Fruit fly (Drosophila melanogaster) whole organism, embryonic: Measurements from ENCODE around the gene CG4770.

Experiments
- Atf3 ChIP-seq: fragments of 200-800 bp; sonication (Bioruptor generic); optimal IDR thresholded peaks from 3 replicates; lab custom pipeline; 2016; ENCODE audit warnings: missing biosample characterization, missing genetic modification characterization
- CG10147 ChIP-seq: fragments of 200-800 bp; sonication (Bioruptor generic); optimal IDR thresholded peaks from 2 replicates; lab custom pipeline; 2019; ENCODE audit warnings: missing biosample characterization, mild to moderate bottlenecking, missing genetic modification characterization, moderate library complexity
- CG1024 ChIP-seq: fragments of 200-800 bp; sonication (Bioruptor generic); IDR thresholded peaks from 2 replicates; pipeline ENCODE4 v1.3.6; 2022; ENCODE audit warnings: missing biosample characterization, missing genetic modification characterization
- CG11560 ChIP-seq: fragments of 200-800 bp; sonication (Bioruptor generic); IDR thresholded peaks from 3 replicates; pipeline ENCODE4 v1.3.6; 2022; ENCODE audit warnings: missing biosample characterization, missing genetic modification characterization
- CG12299 ChIP-seq: fragments of 200-800 bp; sonication (Bioruptor generic); optimal IDR thresholded peaks from 2 replicates; lab custom pipeline; 2018; ENCODE audit warnings: missing biosample characterization, mild to moderate bottlenecking, missing genetic modification characterization
- CG13123 ChIP-seq: fragments of 200-800 bp; sonication (Bioruptor generic); optimal IDR thresholded peaks from 2 replicates; lab custom pipeline; 2016; ENCODE audit warnings: missing biosample characterization, missing genetic modification characterization
- CG17359 ChIP-seq: fragments of 200-800 bp; sonication (Bioruptor generic); optimal IDR thresholded peaks from 3 replicates; lab custom pipeline; 2018; ENCODE audit warnings: missing biosample characterization, mild to moderate bottlenecking, missing genetic modification characterization, moderate library complexity
- CG30403 ChIP-seq: fragments of 200-800 bp; sonication (Bioruptor generic); optimal IDR thresholded peaks from 3 replicates; lab custom pipeline; 2016; ENCODE audit warnings: missing biosample characterization, missing genetic modification characterization
- CG33213 ChIP-seq: fragments of 200-800 bp; sonication (Bioruptor generic); optimal IDR thresholded peaks from 3 replicates; lab custom pipeline; 2016; ENCODE audit warnings: missing biosample characterization, missing genetic modification characterization
- CG3726 ChIP-seq: fragments of 200-800 bp; sonication (Bioruptor generic); IDR thresholded peaks from 3 replicates; pipeline ENCODE4, ENCODE4 v1.3.6; 2022; ENCODE audit warnings: missing biosample characterization, missing genetic modification characterization
- CG4617 ChIP-seq: fragments of 200-800 bp; sonication (Bioruptor generic); optimal IDR thresholded peaks from 3 replicates; lab custom pipeline; 2016; ENCODE audit warnings: missing biosample characterization, missing genetic modification characterization, borderline replicate concordance
- CG4820 ChIP-seq: fragments of 200-800 bp; sonication (Bioruptor generic); optimal IDR thresholded peaks from 3 replicates; lab custom pipeline; 2016; ENCODE audit warnings: missing biosample characterization, missing genetic modification characterization
- CG6689 ChIP-seq: fragments of 200-800 bp; sonication (Bioruptor generic); IDR thresholded peaks from 2 replicates; pipeline ENCODE4 v1.3.6; 2022; ENCODE audit warnings: missing biosample characterization, missing genetic modification characterization
- CG7839 ChIP-seq: fragments of 200-800 bp; sonication (Bioruptor generic); optimal IDR thresholded peaks from 3 replicates; lab custom pipeline; 2018; ENCODE audit warnings: missing biosample characterization, mild to moderate bottlenecking, missing genetic modification characterization, moderate library complexity
- CG7928 ChIP-seq: fragments of 200-800 bp; sonication (Bioruptor generic); optimal IDR thresholded peaks from 2 replicates; lab custom pipeline; 2017; ENCODE audit warnings: missing biosample characterization, mild to moderate bottlenecking, missing genetic modification characterization
- CG7987 ChIP-seq: fragments of 200-800 bp; sonication (Bioruptor generic); optimal IDR thresholded peaks from 2 replicates; lab custom pipeline; 2018; ENCODE audit warnings: missing biosample characterization, mild to moderate bottlenecking, missing genetic modification characterization, moderate library complexity
- CG8290 ChIP-seq, 3 experiments: fragments of 200-800 bp; sonication (Bioruptor generic); optimal IDR thresholded peaks; 2 replicates each; lab custom pipeline; 2016 to 2019; ENCODE audit warnings: missing biosample characterization in 3 of 3, missing genetic modification characterization in 3 of 3, mild to moderate bottlenecking in 2 of 3, moderate library complexity in 1 of 3
- CG9215 ChIP-seq: fragments of 200-800 bp; sonication (Bioruptor generic); IDR thresholded peaks from 2 replicates; pipeline ENCODE4 v1.3.6; 2022; ENCODE audit warnings: missing biosample characterization, missing genetic modification characterization
- CG9727 ChIP-seq: fragments of 200-800 bp; sonication (Bioruptor generic); optimal IDR thresholded peaks from 3 replicates; lab custom pipeline; 2017; ENCODE audit warnings: missing biosample characterization, mild to moderate bottlenecking, missing genetic modification characterization
- D ChIP-seq, 2 experiments: fragments of 200-800 bp in 1 of 2; fragments of >200 bp in 1 of 2; sonication (Bioruptor generic) in 1 of 2; optimal IDR thresholded peaks; 2 replicates in 1 of 2; 3 replicates in 1 of 2; lab custom pipeline; 2017; ENCODE audit warnings: mild to moderate bottlenecking in 1 of 2, missing biosample characterization in 1 of 2, missing genetic modification characterization in 1 of 2, missing genetic modification reagents in 1 of 2
- Fer1 ChIP-seq: fragments of 200-800 bp; sonication (Bioruptor generic); optimal IDR thresholded peaks from 2 replicates; lab custom pipeline; 2017; ENCODE audit warnings: missing biosample characterization, mild to moderate bottlenecking, missing genetic modification characterization
- Mad ChIP-seq: fragments of 200-800 bp; sonication (Bioruptor generic); optimal IDR thresholded peaks from 2 replicates; lab custom pipeline; 2016; ENCODE audit warnings: missing biosample characterization, missing genetic modification characterization
- Max ChIP-seq: fragments of 200-800 bp; sonication (Bioruptor generic); optimal IDR thresholded peaks from 2 replicates; lab custom pipeline; 2016; ENCODE audit warnings: missing biosample characterization, mild to moderate bottlenecking, missing genetic modification characterization
- Mes4 ChIP-seq: fragments of 200-800 bp; sonication (Bioruptor generic); optimal IDR thresholded peaks from 2 replicates; lab custom pipeline; 2016; ENCODE audit warnings: missing biosample characterization, missing genetic modification characterization
- NFAT ChIP-seq: fragments of 200-800 bp; sonication (Bioruptor generic); IDR thresholded peaks from 2 replicates; pipeline ENCODE4 v1.3.6; 2022; ENCODE audit warnings: missing biosample characterization, missing genetic modification characterization
- NfI ChIP-seq: fragments of 200-800 bp; sonication (Bioruptor generic); optimal IDR thresholded peaks from 3 replicates; lab custom pipeline; 2018; ENCODE audit warnings: missing biosample characterization, mild to moderate bottlenecking, missing genetic modification characterization, moderate library complexity
- TFAM ChIP-seq: fragments of 200-800 bp; sonication (Bioruptor generic); optimal IDR thresholded peaks from 2 replicates; lab custom pipeline; 2017; ENCODE audit warnings: missing biosample characterization, missing genetic modification characterization, inconsistent platforms
- ac ChIP-seq: fragments of 200-800 bp; sonication (Bioruptor generic); optimal IDR thresholded peaks from 3 replicates; lab custom pipeline; 2017; ENCODE audit warnings: missing biosample characterization, mild to moderate bottlenecking, missing genetic modification characterization
- bbx ChIP-seq: fragments of 200-800 bp; sonication (Bioruptor generic); IDR thresholded peaks from 2 replicates; pipeline ENCODE4 v1.3.6; 2022; ENCODE audit warnings: missing biosample characterization, missing genetic modification characterization; ENCODE audit not compliant: partially characterized antibody
- cad ChIP-seq: fragments of >200 bp; optimal IDR thresholded peaks from 2 replicates; lab custom pipeline; 2017; ENCODE audit warnings: missing biosample characterization, missing genetic modification characterization
- caup ChIP-seq: fragments of 200-800 bp; sonication (Bioruptor generic); optimal IDR thresholded peaks from 3 replicates; lab custom pipeline; 2017; ENCODE audit warnings: missing biosample characterization, mild to moderate bottlenecking, missing genetic modification characterization, moderate library complexity; ENCODE audit not compliant: severe bottlenecking
- eve ChIP-seq, 2 experiments: fragments of >200 bp; optimal IDR thresholded peaks; 2 replicates each; lab custom pipeline; 2017; ENCODE audit warnings: missing biosample characterization in 2 of 2, missing genetic modification characterization in 2 of 2
- fd96Cb ChIP-seq: fragments of 200-800 bp; sonication (Bioruptor generic); optimal IDR thresholded peaks from 2 replicates; lab custom pipeline; 2018; ENCODE audit warnings: missing biosample characterization, mild to moderate bottlenecking, missing genetic modification characterization, moderate library complexity
- gfzf ChIP-seq: fragments of 200-800 bp; sonication (Bioruptor generic); optimal IDR thresholded peaks from 2 replicates; lab custom pipeline; 2016; ENCODE audit warnings: missing biosample characterization, mild to moderate bottlenecking, missing genetic modification characterization, moderate library complexity
- hth ChIP-seq: fragments of >200 bp; optimal IDR thresholded peaks from 2 replicates; lab custom pipeline; 2017; ENCODE audit warnings: inconsistent platforms
- kah ChIP-seq: fragments of 200-800 bp; sonication (Bioruptor generic); optimal IDR thresholded peaks from 2 replicates; lab custom pipeline; 2018; ENCODE audit warnings: missing biosample characterization, mild to moderate bottlenecking, missing genetic modification characterization
- mam ChIP-seq: fragments of 200-800 bp; sonication (Bioruptor generic); optimal IDR thresholded peaks from 3 replicates; lab custom pipeline; 2016; ENCODE audit warnings: missing biosample characterization, missing genetic modification characterization
- nerfin-1 ChIP-seq: fragments of 200-800 bp; sonication (Bioruptor generic); optimal IDR thresholded peaks from 3 replicates; lab custom pipeline; 2019; ENCODE audit warnings: missing biosample characterization, mild to moderate bottlenecking, missing genetic modification characterization, moderate library complexity
- nmo ChIP-seq: fragments of 200-800 bp; sonication (Bioruptor generic); optimal IDR thresholded peaks from 2 replicates; lab custom pipeline; 2018; ENCODE audit warnings: missing biosample characterization, mild to moderate bottlenecking, missing genetic modification characterization, moderate library complexity
- pho ChIP-seq: fragments of 200-800 bp; sonication (Bioruptor generic); optimal IDR thresholded peaks from 2 replicates; lab custom pipeline; 2016; ENCODE audit warnings: missing biosample characterization, missing genetic modification characterization
- prd ChIP-seq, 3 experiments: fragments of >200 bp in 2 of 3; fragments of 200-800 bp in 1 of 3; sonication (Bioruptor generic) in 1 of 3; optimal IDR thresholded peaks in 2 of 3; IDR thresholded peaks in 1 of 3; 2 replicates in 2 of 3; 3 replicates in 1 of 3; pipeline versions ENCODE4 v1.3.6 to Lab custom; 2017 to 2022; ENCODE audit warnings: missing biosample characterization in 1 of 3, missing genetic modification characterization in 1 of 3
- ranshi ChIP-seq: fragments of 200-800 bp; sonication (Bioruptor generic); IDR thresholded peaks from 2 replicates; pipeline ENCODE4 v1.3.6; 2022; ENCODE audit warnings: missing biosample characterization, missing genetic modification characterization
- sima ChIP-seq: fragments of 200-800 bp; sonication (Bioruptor generic); optimal IDR thresholded peaks from 2 replicates; lab custom pipeline; 2016; ENCODE audit warnings: missing biosample characterization, missing genetic modification characterization
- so ChIP-seq: fragments of 200-800 bp; sonication (Bioruptor generic); IDR thresholded peaks from 3 replicates; pipeline ENCODE4 v1.3.6; 2022; ENCODE audit warnings: missing biosample characterization, missing genetic modification characterization
- sob ChIP-seq: fragments of 200-800 bp; sonication (Bioruptor generic); IDR thresholded peaks from 2 replicates; pipeline ENCODE4 v1.3.6; 2022; ENCODE audit warnings: missing biosample characterization, missing genetic modification characterization
- sqz ChIP-seq: fragments of 200-800 bp; sonication (Bioruptor generic); optimal IDR thresholded peaks from 3 replicates; lab custom pipeline; 2018; ENCODE audit warnings: missing biosample characterization, mild to moderate bottlenecking, missing genetic modification characterization
- tin ChIP-seq: fragments of 200-800 bp; sonication (Bioruptor generic); optimal IDR thresholded peaks from 3 replicates; lab custom pipeline; 2016; ENCODE audit warnings: missing biosample characterization, missing genetic modification characterization
- unc-4 ChIP-seq: fragments of 200-800 bp; sonication (Bioruptor generic); IDR thresholded peaks from 2 replicates; pipeline ENCODE4 v1.3.6; 2022; ENCODE audit warnings: missing biosample characterization, missing genetic modification characterization; ENCODE audit not compliant: partially characterized antibody

Gene CG4770

DNA sequence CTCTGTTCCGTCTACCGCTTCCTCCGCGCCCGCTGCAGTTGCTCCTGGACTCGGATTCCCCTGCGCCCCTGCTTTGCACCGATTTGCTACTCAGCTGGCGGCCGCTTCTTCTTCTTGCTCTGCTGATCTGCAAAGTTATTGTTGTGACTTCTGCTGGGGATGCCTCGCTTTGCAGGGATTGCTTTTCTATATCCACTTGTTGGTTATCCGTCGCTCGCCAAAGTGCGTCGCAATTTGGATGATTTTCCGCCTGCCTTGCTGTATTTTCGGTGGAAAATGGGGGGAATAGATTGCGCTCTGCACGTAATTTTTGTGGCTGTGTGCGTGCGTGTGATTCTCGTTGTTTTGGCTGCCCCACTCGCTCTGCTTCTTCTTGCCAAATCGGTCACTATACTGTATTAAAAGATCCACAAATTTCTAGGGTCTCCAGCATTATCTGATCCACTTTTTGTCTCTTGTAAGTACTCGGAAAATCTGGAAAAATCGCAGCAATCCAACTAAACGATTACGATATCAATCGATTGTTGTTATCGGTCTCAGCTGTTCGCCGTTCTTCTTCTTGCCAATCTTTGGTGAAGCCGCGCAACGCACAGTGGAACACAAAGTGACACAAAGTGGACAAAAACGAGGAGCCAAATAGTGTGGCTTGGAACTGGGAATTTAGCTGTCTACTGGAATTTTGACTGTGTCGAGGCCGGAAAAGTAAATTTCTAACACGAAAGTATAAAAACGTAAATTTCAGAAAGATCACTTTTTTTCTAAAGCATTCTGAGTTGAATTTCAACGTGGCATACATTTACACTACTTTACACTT lies 15.2 kb upstream of the CG4770 start, which contains the start of gene ClpX (continued):
- TF ChIP-seq bbx (peak; percentile 77), Mes4 (no peak), CG13123 (GFP tag; lab: Kevin White, UChicago) (no peak), tin (GFP tag; lab: Kevin White, UChicago) (no peak), NfI (GFP tag; lab: Kevin White, UChicago) (peak; percentile 9), nmo (GFP tag; lab: Kevin White, UChicago) (peak; percentile 26), TFAM (GFP tag; lab: Kevin White, UChicago) (no peak), D (optimal IDR thresholded peaks at IDR 0.05; lab: Kevin White, UChicago) (no peak), D (GFP tag; optimal IDR thresholded peaks at IDR 0.05; lab: Kevin White, UChicago) (no peak), CG33213 (no peak), hth (lab: Kevin White, UChicago) (no peak), pho (GFP tag; lab: Kevin White, UChicago) (no peak), CG11560 (tag; lab: Robert Waterston, UW) (no peak; the same call in 2 of the 3 replicates), CG10147 (GFP tag; lab: Kevin White, UChicago) (peak; percentile 29), nerfin-1 (peak; percentile 37), CG7839 (tag; lab: Kevin White, UChicago) (peak; percentile 8), prd (optimal IDR thresholded peaks at IDR 0.05; lab: Kevin White, UChicago) (no peak), prd (GFP tag; IDR thresholded peaks at IDR 0.05; lab: Robert Waterston, UW) (no peak), CG8290 (GFP tag; optimal IDR thresholded peaks at IDR 0.05; lab: Kevin White, UChicago) (no peak), CG8290 (tag; optimal IDR thresholded peaks at IDR 0.05; lab: Kevin White, UChicago) (peak in 1 of 2 experiments; percentile 50), CG4617 (GFP tag; lab: Kevin White, UChicago) (peak; percentile 58), CG1024 (no peak), CG7928 (no peak), Fer1 (peak; percentile 27), Atf3 (GFP tag; lab: Kevin White, UChicago) (no peak), CG9727 (no peak), sqz (GFP tag; lab: Kevin White, UChicago) (no peak), CG4820 (GFP tag; lab: Kevin White, UChicago) (no peak), CG3726 (GFP tag; lab: Robert Waterston, UW) (no peak), kah (GFP tag; lab: Kevin White, UChicago) (no peak), CG12299 (tag; lab: Kevin White, UChicago) (no peak), fd96Cb (tag; lab: Kevin White, UChicago) (no peak), ac (GFP tag; lab: Kevin White, UChicago) (no peak), Mad (GFP tag; lab: Kevin White, UChicago) (no peak), CG7987 (no peak), Max (no peak), CG30403 (GFP tag; lab: Kevin White, UChicago) (no peak), ranshi (no peak), NFAT (no peak), unc-4 (peak; percentile 78), eve (GFP tag; optimal IDR thresholded peaks at IDR 0.05; lab: Kevin White, UChicago) (no peak), so (no peak), sob (GFP tag; lab: Robert Waterston, UW) (no peak), mam (no peak), cad (GFP tag; lab: Kevin White, UChicago) (no peak), caup (no peak), CG6689 (GFP tag; lab: Robert Waterston, UW) (no peak), CG9215 (GFP tag; lab: Robert Waterston, UW) (no peak), gfzf (GFP tag; lab: Kevin White, UChicago) (peak; percentile 42), sima (no peak), CG17359 (no peak)
